Worm (Caenorhabditis elegans) whole organism, young adult: Measurements from ENCODE around the gene F07H5.10.

Experiments used
- T26A5.8 ChIP-seq: sonication (generic microtip); optimal IDR thresholded peaks from 2 replicates; lab custom pipeline; 2016; ENCODE audit warnings: missing genetic modification characterization, missing compliant biosample characterization
- atf-7 ChIP-seq: sonication (generic microtip); optimal IDR thresholded peaks from 2 replicates; lab custom pipeline; 2017; ENCODE audit warnings: mild to moderate bottlenecking, missing genetic modification characterization, missing compliant biosample characterization
- attf-5 ChIP-seq: fragments of 200-800 bp; sonication (Bioruptor generic); optimal IDR thresholded peaks from 2 replicates; lab custom pipeline; 2018; ENCODE audit warnings: mild to moderate bottlenecking, missing genetic modification characterization, missing compliant biosample characterization
- bed-1 ChIP-seq: fragments of 200-800 bp; sonication (Bioruptor generic); IDR thresholded peaks from 2 replicates; pipeline ENCODE4 v1.3.6; 2022; ENCODE audit warnings: missing genetic modification reagents, missing genetic modification characterization, missing compliant biosample characterization
- egl-44 ChIP-seq: fragments of 200-800 bp; sonication (Bioruptor generic); IDR thresholded peaks from 2 replicates; pipeline ENCODE4 v1.3.6; 2022; ENCODE audit warnings: missing genetic modification reagents, missing genetic modification characterization, missing compliant biosample characterization
- nhr-90 ChIP-seq: sonication (generic microtip); optimal IDR thresholded peaks from 2 replicates; lab custom pipeline; 2016; ENCODE audit warnings: missing genotype, mild to moderate bottlenecking, missing genetic modification characterization, missing compliant biosample characterization
- pha-4 ChIP-seq: fragments of 150-350 bp; sonication (generic microtip); optimal IDR thresholded peaks from 2 replicates; lab custom pipeline; 2014; ENCODE audit warnings: missing biosample characterization, missing genetic modification reagents, missing genetic modification characterization

DNA sequence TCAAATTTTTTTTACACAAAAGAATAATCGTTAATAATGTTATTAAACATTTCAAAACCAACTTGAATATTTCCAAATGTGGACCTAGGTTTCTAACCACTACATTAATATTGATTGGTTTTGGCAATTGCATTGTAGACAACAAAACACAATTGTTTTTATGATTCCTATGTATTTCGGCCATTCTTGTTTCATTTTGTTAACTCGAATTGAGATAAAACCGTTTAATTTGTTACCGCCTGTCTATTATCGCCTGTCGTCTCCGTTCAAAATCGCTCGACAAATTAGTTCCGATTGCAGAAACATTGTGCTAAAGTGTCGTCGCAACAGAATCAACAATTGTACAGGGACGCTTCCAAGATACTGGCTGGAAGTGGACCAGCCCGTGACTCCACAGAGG lies 37.7 kb downstream of the F07H5.10 start, which contains the start of gene let-19:
- no peak for TF ChIP-seq nhr-90 (tag; lab: Kevin White, UChicago)
- no peak for TF ChIP-seq bed-1
- no peak for TF ChIP-seq pha-4 (tag; lab: Kevin White, UChicago)
- no peak for TF ChIP-seq attf-5 (GFP tag; lab: Kevin White, UChicago)
- TF ChIP-seq egl-44 (GFP tag; lab: Robert Waterston, UW) = no peak
- TF ChIP-seq T26A5.8 = no peak
- no peak for TF ChIP-seq atf-7 (tag; lab: Kevin White, UChicago)
